Fruit fly (Drosophila melanogaster) whole organism, embryonic: ENCODE data around the gene wap.

ENCODE experiments used
- BEAF-32 ChIP-seq: fragments of 200-800 bp; sonication (Bioruptor generic); optimal IDR thresholded peaks from 3 replicates; lab custom pipeline; 2017; ENCODE audit warnings: missing biosample characterization, missing genetic modification characterization, mild to moderate bottlenecking, moderate library complexity, missing genetic modification reagents
- CG10979 ChIP-seq: fragments of 200-800 bp; sonication (Bioruptor generic); optimal IDR thresholded peaks from 2 replicates; lab custom pipeline; 2018; ENCODE audit warnings: missing biosample characterization, mild to moderate bottlenecking, missing genetic modification characterization, moderate library complexity
- CG13424 ChIP-seq: fragments of 200-800 bp; sonication (Bioruptor generic); optimal IDR thresholded peaks from 2 replicates; lab custom pipeline; 2019; ENCODE audit warnings: missing biosample characterization, mild to moderate bottlenecking, missing genetic modification characterization, moderate library complexity
- CG15696 ChIP-seq: fragments of 200-800 bp; sonication (Bioruptor generic); optimal IDR thresholded peaks from 2 replicates; lab custom pipeline; 2019; ENCODE audit warnings: missing biosample characterization, mild to moderate bottlenecking, missing genetic modification characterization, moderate library complexity
- CG16813 ChIP-seq: fragments of 200-800 bp; sonication (Bioruptor generic); IDR thresholded peaks from 3 replicates; pipeline ENCODE4 v1.3.6; 2022; ENCODE audit warnings: missing biosample characterization, missing genetic modification characterization; ENCODE audit not compliant: partially characterized antibody
- CG17802 ChIP-seq: fragments of 200-800 bp; sonication (Bioruptor generic); optimal IDR thresholded peaks from 2 replicates; lab custom pipeline; 2018; ENCODE audit warnings: missing biosample characterization, mild to moderate bottlenecking, missing genetic modification characterization, moderate library complexity
- CG18764 ChIP-seq: fragments of 200-800 bp; sonication (Bioruptor generic); optimal IDR thresholded peaks from 3 replicates; lab custom pipeline; 2016; ENCODE audit warnings: missing biosample characterization, missing genetic modification characterization
- CG30020 ChIP-seq: fragments of 200-800 bp; optimal IDR thresholded peaks from 2 replicates; lab custom pipeline; 2019; ENCODE audit warnings: missing biosample characterization, mild to moderate bottlenecking, missing genetic modification characterization, moderate library complexity
- CG30431 ChIP-seq: fragments of 200-800 bp; sonication (Bioruptor generic); optimal IDR thresholded peaks from 2 replicates; lab custom pipeline; 2017; ENCODE audit warnings: missing biosample characterization, missing genetic modification characterization
- CG31441 ChIP-seq: fragments of 200-800 bp; sonication (Bioruptor generic); IDR thresholded peaks from 2 replicates; pipeline ENCODE4 v1.3.6; 2022; ENCODE audit warnings: missing biosample characterization, missing genetic modification characterization
- CG3281 ChIP-seq: fragments of 200-800 bp; sonication (Bioruptor generic); optimal IDR thresholded peaks from 3 replicates; lab custom pipeline; 2017; ENCODE audit warnings: missing biosample characterization, mild to moderate bottlenecking, missing genetic modification characterization
- CG6654 ChIP-seq: fragments of 200-800 bp; sonication (Bioruptor generic); optimal IDR thresholded peaks from 2 replicates; lab custom pipeline; 2017; ENCODE audit warnings: missing biosample characterization, mild to moderate bottlenecking, missing genetic modification characterization
- Dll ChIP-seq: fragments of 200-800 bp; sonication (Bioruptor generic); IDR thresholded peaks from 4 replicates; pipeline ENCODE4 v1.3.6; 2022; ENCODE audit warnings: missing biosample characterization, missing genetic modification characterization; ENCODE audit not compliant: partially characterized antibody
- Dp ChIP-seq: fragments of 200-800 bp; sonication (Bioruptor generic); optimal IDR thresholded peaks from 2 replicates; lab custom pipeline; 2018; ENCODE audit warnings: missing biosample characterization, mild to moderate bottlenecking, missing genetic modification characterization, moderate library complexity
- Dref ChIP-seq: fragments of 200-800 bp; sonication (Bioruptor generic); IDR thresholded peaks from 2 replicates; pipeline ENCODE4 v1.3.6; 2022; ENCODE audit warnings: missing biosample characterization, missing genetic modification characterization
- Ets65A ChIP-seq: fragments of 200-800 bp; sonication (Bioruptor generic); peaks from one replicate; lab custom pipeline; 2016; ENCODE audit warnings: missing biosample characterization, missing genetic modification characterization
- Hr51 ChIP-seq, 2 experiments: fragments of 200-800 bp; sonication (Bioruptor generic); optimal IDR thresholded peaks; 2 replicates in 1 of 2; 3 replicates in 1 of 2; lab custom pipeline; 2016 to 2018; ENCODE audit warnings: missing biosample characterization in 2 of 2, missing genetic modification characterization in 2 of 2, mild to moderate bottlenecking in 1 of 2, moderate library complexity in 1 of 2
- Lhr ChIP-seq: fragments of 200-800 bp; sonication (Bioruptor generic); optimal IDR thresholded peaks from 3 replicates; lab custom pipeline; 2017; ENCODE audit warnings: mild to moderate bottlenecking, missing biosample characterization, missing genetic modification reagents, missing genetic modification characterization
- MBD-R2 ChIP-seq: fragments of 200-800 bp; sonication (Bioruptor generic); IDR thresholded peaks from 2 replicates; pipeline ENCODE4 v1.3.6; 2022; ENCODE audit warnings: missing biosample characterization, missing genetic modification characterization
- Mes4 ChIP-seq: fragments of 200-800 bp; sonication (Bioruptor generic); optimal IDR thresholded peaks from 2 replicates; lab custom pipeline; 2016; ENCODE audit warnings: missing biosample characterization, missing genetic modification characterization
- Myb ChIP-seq: fragments of 200-800 bp; sonication (Bioruptor generic); optimal IDR thresholded peaks from 2 replicates; lab custom pipeline; 2016; ENCODE audit warnings: missing biosample characterization, missing genetic modification characterization
- NC2α ChIP-seq: fragments of 200-800 bp; sonication (Bioruptor generic); optimal IDR thresholded peaks from 2 replicates; lab custom pipeline; 2016; ENCODE audit warnings: missing biosample characterization, missing genetic modification characterization
- Pdp1 ChIP-seq, 2 experiments: fragments of 200-800 bp; sonication (Bioruptor generic); optimal IDR thresholded peaks; 3 replicates each; lab custom pipeline; 2016; ENCODE audit warnings: missing biosample characterization in 2 of 2, missing genetic modification characterization in 2 of 2, mild to moderate bottlenecking in 1 of 2, moderate library complexity in 1 of 2
- Rx ChIP-seq: fragments of 200-800 bp; sonication (Bioruptor generic); IDR thresholded peaks from 2 replicates; pipeline ENCODE4 v1.3.6; 2022; ENCODE audit warnings: missing biosample characterization, missing genetic modification characterization
- Scr ChIP-seq: fragments of 200-800 bp; sonication (Bioruptor generic); IDR thresholded peaks from 2 replicates; pipeline ENCODE4 v1.3.6; 2022; ENCODE audit warnings: missing biosample characterization, missing genetic modification characterization; ENCODE audit not compliant: partially characterized antibody
- amos ChIP-seq: fragments of 200-800 bp; sonication (Bioruptor generic); IDR thresholded peaks from 2 replicates; pipeline ENCODE4 v1.3.6; 2022; ENCODE audit warnings: missing biosample characterization, missing genetic modification characterization; ENCODE audit not compliant: partially characterized antibody
- crc ChIP-seq: fragments of 200-800 bp; sonication (Bioruptor generic); optimal IDR thresholded peaks from 2 replicates; lab custom pipeline; 2016; ENCODE audit warnings: missing biosample characterization, missing genetic modification characterization
- crol ChIP-seq: fragments of 200-800 bp; sonication (Bioruptor generic); IDR thresholded peaks from 2 replicates; pipeline ENCODE4 v1.3.6; 2022; ENCODE audit warnings: missing biosample characterization, missing genetic modification characterization
- dmrt11E ChIP-seq: fragments of 200-800 bp; sonication (Bioruptor generic); optimal IDR thresholded peaks from 3 replicates; lab custom pipeline; 2018; ENCODE audit warnings: missing biosample characterization, mild to moderate bottlenecking, missing genetic modification characterization, moderate library complexity
- exex ChIP-seq: fragments of 200-800 bp; sonication (Bioruptor generic); optimal IDR thresholded peaks from 4 replicates; lab custom pipeline; 2018; ENCODE audit warnings: missing biosample characterization, mild to moderate bottlenecking, missing genetic modification characterization, moderate library complexity
- fd3F ChIP-seq: fragments of 200-800 bp; sonication (Bioruptor generic); optimal IDR thresholded peaks from 2 replicates; lab custom pipeline; 2018; ENCODE audit warnings: missing biosample characterization, mild to moderate bottlenecking, missing genetic modification characterization, moderate library complexity
- gcm ChIP-seq: fragments of 200-800 bp; sonication (Bioruptor generic); optimal IDR thresholded peaks from 2 replicates; lab custom pipeline; 2019; ENCODE audit warnings: missing biosample characterization, mild to moderate bottlenecking, missing genetic modification characterization, moderate library complexity
- gem ChIP-seq: fragments of 200-800 bp; sonication (Bioruptor generic); optimal IDR thresholded peaks from 2 replicates; lab custom pipeline; 2019; ENCODE audit warnings: missing biosample characterization, mild to moderate bottlenecking, missing genetic modification characterization, moderate library complexity
- hbn ChIP-seq: fragments of 200-800 bp; sonication (Bioruptor generic); IDR thresholded peaks from 2 replicates; pipeline ENCODE4 v1.3.6; 2022; ENCODE audit warnings: missing biosample characterization, missing genetic modification characterization; ENCODE audit not compliant: partially characterized antibody
- inv ChIP-seq: fragments of 200-800 bp; sonication (Bioruptor generic); IDR thresholded peaks from 2 replicates; pipeline ENCODE4 v1.3.6; 2022; ENCODE audit warnings: missing biosample characterization, missing genetic modification characterization; ENCODE audit not compliant: partially characterized antibody
- kni ChIP-seq: fragments of 200-800 bp; sonication (Bioruptor generic); optimal IDR thresholded peaks from 3 replicates; lab custom pipeline; 2017; ENCODE audit warnings: mild to moderate bottlenecking, missing biosample characterization, missing genetic modification reagents, missing genetic modification characterization
- knrl ChIP-seq: fragments of 200-800 bp; sonication (Bioruptor generic); IDR thresholded peaks from 3 replicates; pipeline ENCODE4 v1.3.6; 2022; ENCODE audit warnings: missing biosample characterization, missing genetic modification characterization; ENCODE audit not compliant: partially characterized antibody
- lmd ChIP-seq: fragments of 200-800 bp; sonication (Bioruptor generic); IDR thresholded peaks from 2 replicates; pipeline ENCODE4 v1.3.6; 2022; ENCODE audit warnings: missing biosample characterization, missing genetic modification characterization
- peb ChIP-seq: fragments of 200-800 bp; sonication (Bioruptor generic); IDR thresholded peaks from 2 replicates; pipeline ENCODE4 v1.3.6; 2022; ENCODE audit warnings: missing biosample characterization, missing genetic modification characterization
- pfk ChIP-seq: fragments of 200-800 bp; sonication (Bioruptor generic); optimal IDR thresholded peaks from 2 replicates; lab custom pipeline; 2018; ENCODE audit warnings: missing biosample characterization, mild to moderate bottlenecking, missing genetic modification characterization, moderate library complexity
- salm ChIP-seq: fragments of 200-800 bp; sonication (Bioruptor generic); optimal IDR thresholded peaks from 2 replicates; lab custom pipeline; 2018; ENCODE audit warnings: missing biosample characterization, mild to moderate bottlenecking, missing genetic modification characterization
- sens ChIP-seq: fragments of 200-800 bp; sonication (Bioruptor generic); peaks from one replicate; lab custom pipeline; 2016; ENCODE audit warnings: missing biosample characterization, missing genetic modification characterization
- shn ChIP-seq: fragments of 200-800 bp; sonication (Bioruptor generic); optimal IDR thresholded peaks from 3 replicates; lab custom pipeline; 2016; ENCODE audit warnings: missing biosample characterization, missing genetic modification characterization
- slbo ChIP-seq: fragments of 200-800 bp; sonication (Bioruptor generic); IDR thresholded peaks from 2 replicates; pipeline ENCODE4 v1.3.6; 2022; ENCODE audit warnings: missing biosample characterization, missing genetic modification characterization
- tna ChIP-seq: fragments of 200-800 bp; sonication (Bioruptor generic); IDR thresholded peaks from 2 replicates; pipeline ENCODE4 v1.3.6; 2022; ENCODE audit warnings: missing biosample characterization, missing genetic modification characterization; ENCODE audit not compliant: partially characterized antibody
- tx ChIP-seq: fragments of 200-800 bp; sonication (Bioruptor generic); optimal IDR thresholded peaks from 2 replicates; lab custom pipeline; 2016; ENCODE audit warnings: missing biosample characterization, missing genetic modification characterization

Gene wap

DNA sequence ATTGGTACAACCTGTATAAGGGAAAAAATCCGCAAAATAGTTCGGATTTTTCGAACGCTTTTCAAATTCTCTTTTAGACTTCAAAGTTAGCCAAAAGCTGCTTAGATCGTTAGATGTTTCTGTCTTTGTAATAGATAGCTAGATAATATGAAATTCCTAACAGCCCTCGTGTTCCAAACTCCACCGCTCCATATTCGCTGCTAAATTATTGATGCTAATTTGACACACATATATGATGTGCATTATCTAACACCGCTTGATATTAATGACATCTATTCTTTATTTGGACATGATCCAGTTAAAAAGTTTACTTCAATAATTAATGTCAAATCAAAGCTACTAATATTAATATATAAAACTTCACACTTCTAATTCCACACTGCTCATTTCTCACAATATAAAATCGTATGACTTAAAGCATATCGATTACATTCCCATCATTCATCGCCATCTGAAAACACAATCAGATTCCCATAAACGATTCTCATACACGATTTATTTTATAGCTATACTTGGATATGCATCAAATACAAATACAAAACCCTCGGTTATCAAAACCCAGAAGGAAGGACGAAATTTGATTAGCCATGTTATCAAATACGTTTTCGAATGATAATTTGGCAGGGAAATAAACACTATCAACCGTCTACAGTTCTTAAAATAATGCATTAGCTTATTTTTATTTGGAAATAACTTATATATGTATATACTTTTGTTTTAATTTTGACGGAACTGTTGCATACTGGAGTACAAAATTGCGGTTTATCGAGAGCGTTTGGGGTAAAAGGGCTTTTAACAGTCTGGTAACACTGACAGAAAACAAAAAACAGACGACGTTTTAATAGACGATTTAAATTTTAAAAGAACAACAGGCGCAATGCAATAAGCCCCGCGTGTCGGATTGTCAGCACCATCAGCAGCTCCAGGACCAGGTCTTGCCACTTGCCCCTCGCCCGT lies 11.0 kb downstream of the wap start, which contains the start of gene CG14621 (continued):
- peak; percentile 45; the same call in 2 of the 3 replicates for TF ChIP-seq knrl
- peak; percentile 19 for TF ChIP-seq Lhr (GFP tag; lab: Kevin White, UChicago)
- peak; percentile 47; the same call in 1 of the 2 replicates for TF ChIP-seq Scr
- no peak for TF ChIP-seq kni (GFP tag; lab: Kevin White, UChicago)
- no peak for TF ChIP-seq Hr51 (GFP tag; optimal IDR thresholded peaks at IDR 0.05; lab: Kevin White, UChicago)
- TF ChIP-seq dmrt11E (tag; lab: Kevin White, UChicago): peak; percentile 7
- TF ChIP-seq peb (GFP tag; lab: Robert Waterston, UW): no peak
- no peak for TF ChIP-seq tna (GFP tag; lab: Robert Waterston, UW)
- TF ChIP-seq MBD-R2 (GFP tag; lab: Robert Waterston, UW): peak; percentile 48; the same call in 1 of the 2 replicates
- TF ChIP-seq inv (GFP tag; lab: Robert Waterston, UW): peak; percentile 29; the same call in 1 of the 2 replicates
- no peak for TF ChIP-seq CG31441 (GFP tag; lab: Robert Waterston, UW)
- peak; percentile 17 for TF ChIP-seq CG13424 (tag; lab: Kevin White, UChicago)
- TF ChIP-seq slbo (GFP tag; lab: Robert Waterston, UW): peak; percentile 42
- TF ChIP-seq tx: no peak
- no peak for TF ChIP-seq Mes4
- peak; percentile 88 for TF ChIP-seq CG30020 (tag; lab: Kevin White, UChicago)
- peak; percentile 79 for TF ChIP-seq CG17802
- TF ChIP-seq hbn: no peak
- TF ChIP-seq shn (GFP tag; lab: Kevin White, UChicago): no peak
- no peak for TF ChIP-seq CG6654 (GFP tag; lab: Kevin White, UChicago)
- peak; percentile 72 for TF ChIP-seq sens
- TF ChIP-seq CG16813 (GFP tag; lab: Robert Waterston, UW): peak; percentile 38; the same call in 1 of the 3 replicates
- no peak for TF ChIP-seq CG3281 (GFP tag; lab: Kevin White, UChicago)
- TF ChIP-seq CG15696 (tag; lab: Kevin White, UChicago): peak; percentile 41
- TF ChIP-seq salm (tag; lab: Kevin White, UChicago): no peak
- TF ChIP-seq lmd (GFP tag; lab: Robert Waterston, UW): peak; percentile 37; the same call in 1 of the 2 replicates
- TF ChIP-seq BEAF-32 (GFP tag; lab: Kevin White, UChicago): peak; percentile 59
- TF ChIP-seq gcm (GFP tag; lab: Kevin White, UChicago): no peak
- TF ChIP-seq CG10979 (tag; lab: Kevin White, UChicago): peak; percentile 11
- no peak for TF ChIP-seq Ets65A (GFP tag; lab: Kevin White, UChicago)
- no peak for TF ChIP-seq CG30431
- TF ChIP-seq Dref: peak; percentile 33
- peak; percentile 51 for TF ChIP-seq gem
- TF ChIP-seq crc (GFP tag; lab: Kevin White, UChicago): no peak
- peak; percentile 20; the same call in 1 of the 2 replicates for TF ChIP-seq amos
- peak in 1 of 2 experiments; percentile 4 for TF ChIP-seq Pdp1 (GFP tag; optimal IDR thresholded peaks at IDR 0.05; lab: Kevin White, UChicago)
- peak; percentile 51 for TF ChIP-seq CG18764
- no peak for TF ChIP-seq crol (GFP tag; lab: Robert Waterston, UW)
- TF ChIP-seq fd3F (GFP tag; lab: Kevin White, UChicago): no peak
- 0 out of 4 replicates have a peak, but pooled peaks have one; percentile 14 for TF ChIP-seq Dll (GFP tag; lab: Robert Waterston, UW)
- no peak for TF ChIP-seq NC2α
- TF ChIP-seq Rx: no peak
- TF ChIP-seq Dp: peak; percentile 32
- no peak for TF ChIP-seq exex (tag; lab: Kevin White, UChicago)
- peak; percentile 9 for TF ChIP-seq pfk (GFP tag; lab: Kevin White, UChicago)
- TF ChIP-seq Myb (GFP tag; lab: Kevin White, UChicago): no peak
